Worm (Caenorhabditis elegans): ENCODE results near the gene ccch-5.
A peak's percentile ranks its signal among the peaks of the same experiment; 100 is the strongest.

- no peak for TF ChIP-seq unc-39 (tag; optimal IDR thresholded peaks at IDR 0.05)
- TF ChIP-seq pha-4 (tag; optimal IDR thresholded peaks at IDR 0.05): no peak
- no peak for TF ChIP-seq nhr-12 (tag; optimal IDR thresholded peaks at IDR 0.05)
- TF ChIP-seq lin-32 (GFP tag; optimal IDR thresholded peaks at IDR 0.05): no peak
- TF ChIP-seq mab-5 (tag; optimal IDR thresholded peaks at IDR 0.05): no peak
- TF ChIP-seq tbx-8 (GFP tag; optimal IDR thresholded peaks at IDR 0.05): no peak
- TF ChIP-seq nhr-28 (tag; optimal IDR thresholded peaks at IDR 0.05): no peak
- no peak for TF ChIP-seq snpc-4 (tag; optimal IDR thresholded peaks at IDR 0.05)
- no peak for TF ChIP-seq unc-62 (GFP tag; optimal IDR thresholded peaks at IDR 0.05)
- no peak for TF ChIP-seq nhr-76 (tag; optimal IDR thresholded peaks at IDR 0.05)
- peak; percentile 30 for TF ChIP-seq sptf-1 (tag; optimal IDR thresholded peaks at IDR 0.05)
- no peak for TF ChIP-seq lin-13 (tag; optimal IDR thresholded peaks at IDR 0.05)
- TF ChIP-seq mls-2 (tag; optimal IDR thresholded peaks at IDR 0.05): peak; percentile 17
- TF ChIP-seq ces-1 (GFP tag; optimal IDR thresholded peaks at IDR 0.05): peak; percentile 66
Observed at ce11 chrIV:14876632-14877031, 42.8 kb upstream of the ccch-5 start.

Measured in whole organism, mixed stage, embryonic.